Fruit fly (Drosophila melanogaster): Measurements from ENCODE around the gene Pde9.

The Pde9 gene

DNA sequence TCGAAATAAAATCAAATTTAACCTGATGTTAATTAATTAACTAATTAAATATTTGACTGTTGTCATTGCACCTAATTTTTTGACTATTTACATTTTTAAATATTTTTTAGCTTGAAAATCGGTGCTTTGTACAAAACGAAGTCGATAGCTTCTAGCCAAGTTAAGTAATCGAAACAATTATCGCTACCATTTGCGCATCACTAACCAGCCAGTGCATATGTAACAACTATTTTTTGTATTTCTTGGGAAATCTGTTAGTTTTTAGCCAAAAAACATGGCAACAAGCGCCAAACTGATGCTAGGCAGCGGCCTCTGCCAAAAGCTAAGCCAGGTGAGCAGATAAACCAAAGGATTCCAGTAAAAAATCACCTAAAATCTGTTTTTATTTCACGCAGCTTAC, 9.8 kb upstream of the Pde9 start, which contains the start of gene mRpL49:
Gene mRpL49 (plus strand): TSS at position 192 of the 400 bp plus-strand sequence.
- TF ChIP-seq cnc (optimal IDR thresholded peaks at IDR 0.05) (no peak), toe (GFP tag; optimal IDR thresholded peaks at IDR 0.05) (peak; percentile 14)

DNA sequence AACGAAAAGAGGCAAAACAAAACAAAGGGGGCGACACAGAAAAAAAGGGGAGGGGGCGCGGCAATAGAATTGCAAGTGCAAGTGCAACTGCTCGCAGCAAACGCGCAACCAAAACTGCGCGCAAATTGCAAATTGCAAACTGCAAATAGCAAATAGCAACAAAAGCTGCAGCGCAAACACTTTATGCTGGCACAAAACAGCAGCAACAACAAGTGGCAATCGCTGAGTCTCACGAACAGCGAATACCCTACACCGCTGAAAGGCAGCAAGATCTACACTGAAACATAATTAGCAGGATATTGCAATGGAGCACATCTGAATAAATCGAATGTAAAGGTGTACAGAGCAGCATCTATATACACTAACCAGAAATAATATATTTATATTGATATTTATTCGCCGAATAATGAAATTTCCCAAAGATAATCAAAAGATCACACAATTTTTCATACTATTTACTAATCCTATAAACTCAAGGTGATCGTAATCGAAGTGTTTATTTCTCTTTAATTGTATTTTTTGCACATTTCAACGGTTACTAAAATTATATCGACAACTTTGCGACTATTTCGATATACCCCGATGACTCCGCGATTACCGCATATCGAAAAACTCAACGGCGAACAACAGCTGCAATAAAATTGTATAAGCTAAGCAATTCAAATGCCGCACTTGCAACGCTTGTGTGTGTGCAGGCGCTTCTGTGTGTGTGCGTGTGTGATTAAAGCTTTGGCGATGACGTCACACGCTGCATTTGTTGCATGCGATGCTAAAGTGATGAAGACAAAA, 9.0 kb upstream of the Pde9 start, which contains the start of gene CG4404:
Gene CG4404 (minus strand): TSS at position 118 of the 789 bp plus-strand sequence.
- TF ChIP-seq cnc (optimal IDR thresholded peaks at IDR 0.05) (peak in 1 of 2 experiments; percentile 62), CG7045 (GFP tag; optimal IDR thresholded peaks at IDR 0.05) (no peak), tj (GFP tag; optimal IDR thresholded peaks at IDR 0.05) (peak; percentile 96), cic (GFP tag; optimal IDR thresholded peaks at IDR 0.05) (no peak), CG33017 (tag; optimal IDR thresholded peaks at IDR 0.05) (no peak), CG11617 (GFP tag; optimal IDR thresholded peaks at IDR 0.05) (peak; percentile 36), Hr96 (GFP tag; optimal IDR thresholded peaks at IDR 0.05) (no peak), pad (GFP tag; optimal IDR thresholded peaks at IDR 0.05) (no peak), toe (GFP tag; optimal IDR thresholded peaks at IDR 0.05) (peak; percentile 29), CG5204 (GFP tag; optimal IDR thresholded peaks at IDR 0.05) (no peak), Mnt (GFP tag; optimal IDR thresholded peaks at IDR 0.05) (no peak), CG14711 (tag; optimal IDR thresholded peaks at IDR 0.05) (no peak), CG7101 (tag; optimal IDR thresholded peaks at IDR 0.05) (peak; percentile 13), bab1 (GFP tag; optimal IDR thresholded peaks at IDR 0.05) (no peak), Clk (GFP tag; optimal IDR thresholded peaks at IDR 0.05) (no peak), ovo (GFP tag; optimal IDR thresholded peaks at IDR 0.05) (no peak), kay (GFP tag; ENCODE audit: borderline replicate concordance) (no peak), CG1620 (GFP tag; optimal IDR thresholded peaks at IDR 0.05) (peak; percentile 14), Crg-1 (GFP tag; optimal IDR thresholded peaks at IDR 0.05) (no peak), CG12768 (GFP tag; optimal IDR thresholded peaks at IDR 0.05) (no peak)

DNA sequence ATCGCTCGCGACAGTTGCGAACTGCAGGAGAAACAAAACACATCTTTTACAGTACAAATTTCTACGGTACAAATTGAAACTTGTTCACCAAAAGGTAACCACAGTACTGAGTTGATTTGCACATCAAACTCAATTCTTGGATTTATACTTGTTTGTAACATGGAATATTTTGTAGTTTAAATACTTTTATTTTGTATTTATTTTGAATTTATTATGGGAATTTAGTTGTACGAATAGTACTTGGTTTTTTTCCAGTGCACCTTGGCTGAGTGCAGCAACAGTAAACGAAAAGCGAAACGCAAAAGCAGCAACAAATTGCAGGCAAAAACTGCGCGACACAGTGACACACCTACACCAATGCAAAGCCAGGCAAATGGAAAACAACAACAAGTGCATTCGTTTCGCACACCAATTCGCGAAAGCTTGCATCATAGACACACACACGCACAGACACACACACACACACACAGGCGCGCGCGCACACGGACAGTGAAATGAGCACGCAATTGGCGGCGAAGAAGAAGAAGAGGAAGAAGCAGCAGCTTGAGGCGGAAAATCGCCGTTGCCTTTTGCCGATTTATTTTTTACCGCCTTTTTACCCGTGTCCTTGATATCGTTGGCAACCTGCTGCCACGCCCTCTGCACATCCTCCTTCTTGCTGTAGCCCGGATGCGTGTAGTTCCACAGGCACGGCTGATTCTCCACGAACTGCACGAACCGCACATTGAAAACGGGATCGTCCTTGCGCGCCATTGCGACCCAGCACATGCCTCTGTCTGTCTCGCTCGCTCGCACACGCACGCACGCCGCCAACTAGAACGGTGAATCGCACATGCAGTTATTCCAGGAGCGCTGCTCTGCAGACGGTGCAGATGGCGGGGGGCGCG, 8.1 kb upstream of the Pde9 start:
- TF ChIP-seq pad (GFP tag; optimal IDR thresholded peaks at IDR 0.05) (peak; percentile 49), Hr96 (GFP tag; optimal IDR thresholded peaks at IDR 0.05) (no peak), Mnt (GFP tag; optimal IDR thresholded peaks at IDR 0.05) (peak; percentile 91), kay (GFP tag; ENCODE audit: borderline replicate concordance) (no peak), CG7045 (GFP tag; optimal IDR thresholded peaks at IDR 0.05) (no peak), Crg-1 (GFP tag; optimal IDR thresholded peaks at IDR 0.05) (no peak), toe (GFP tag; optimal IDR thresholded peaks at IDR 0.05) (no peak), CG33017 (tag; optimal IDR thresholded peaks at IDR 0.05) (peak; percentile 33), tj (GFP tag; optimal IDR thresholded peaks at IDR 0.05) (no peak), bab1 (GFP tag; optimal IDR thresholded peaks at IDR 0.05) (peak; percentile 52), CG7101 (tag; optimal IDR thresholded peaks at IDR 0.05) (peak; percentile 60), Clk (GFP tag; optimal IDR thresholded peaks at IDR 0.05) (no peak), CG1620 (GFP tag; optimal IDR thresholded peaks at IDR 0.05) (no peak), cnc (optimal IDR thresholded peaks at IDR 0.05) (no peak), CG11617 (GFP tag; optimal IDR thresholded peaks at IDR 0.05) (no peak), ovo (GFP tag; optimal IDR thresholded peaks at IDR 0.05) (peak; percentile 97), cic (GFP tag; optimal IDR thresholded peaks at IDR 0.05) (peak; percentile 7), CG14711 (tag; optimal IDR thresholded peaks at IDR 0.05) (peak; percentile 46), CG5204 (GFP tag; optimal IDR thresholded peaks at IDR 0.05) (no peak), CG12768 (GFP tag; optimal IDR thresholded peaks at IDR 0.05) (no peak)

DNA sequence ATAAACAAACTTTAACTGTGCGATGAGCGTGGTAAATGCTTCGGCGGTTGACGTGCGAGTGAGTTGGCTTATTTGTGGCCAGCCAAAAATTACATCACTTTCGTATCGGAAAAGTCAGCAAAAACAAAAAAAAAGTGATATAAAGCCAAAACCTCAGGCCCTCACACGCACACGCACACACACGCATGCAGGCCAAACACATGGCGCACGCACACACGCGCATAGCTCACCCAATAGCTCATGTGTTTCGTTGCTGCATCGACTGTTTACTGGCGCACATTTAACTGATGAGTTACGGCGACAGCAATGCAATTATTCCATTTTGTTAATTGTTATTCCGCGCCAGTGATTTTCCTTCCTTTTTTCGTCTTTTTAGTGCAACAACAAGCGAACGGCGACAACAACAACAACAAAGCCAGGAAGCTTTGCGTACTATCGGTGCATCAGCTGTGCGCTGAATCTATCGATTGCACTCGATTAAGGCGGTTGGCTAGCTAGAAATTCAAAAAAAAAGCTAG, 6.0 kb upstream of the Pde9 start, which contains the start of gene Flad1:
Gene Flad1 (minus strand): TSS at position 418 of the 518 bp plus-strand sequence.
- TF ChIP-seq CG1620 (GFP tag; optimal IDR thresholded peaks at IDR 0.05): no peak
- peak; percentile 58 for TF ChIP-seq bab1 (GFP tag; optimal IDR thresholded peaks at IDR 0.05)
- no peak for TF ChIP-seq cnc (optimal IDR thresholded peaks at IDR 0.05)
- TF ChIP-seq CG11617 (GFP tag; optimal IDR thresholded peaks at IDR 0.05): peak; percentile 13
- TF ChIP-seq tj (GFP tag; optimal IDR thresholded peaks at IDR 0.05): peak; percentile 86
- TF ChIP-seq Mnt (GFP tag; optimal IDR thresholded peaks at IDR 0.05): peak; percentile 96
- peak; percentile 41 for TF ChIP-seq cic (GFP tag; optimal IDR thresholded peaks at IDR 0.05)
- TF ChIP-seq CG14711 (tag; optimal IDR thresholded peaks at IDR 0.05): no peak
- TF ChIP-seq CG12768 (GFP tag; optimal IDR thresholded peaks at IDR 0.05): peak; percentile 20
- peak; percentile 10 for TF ChIP-seq pad (GFP tag; optimal IDR thresholded peaks at IDR 0.05)

DNA sequence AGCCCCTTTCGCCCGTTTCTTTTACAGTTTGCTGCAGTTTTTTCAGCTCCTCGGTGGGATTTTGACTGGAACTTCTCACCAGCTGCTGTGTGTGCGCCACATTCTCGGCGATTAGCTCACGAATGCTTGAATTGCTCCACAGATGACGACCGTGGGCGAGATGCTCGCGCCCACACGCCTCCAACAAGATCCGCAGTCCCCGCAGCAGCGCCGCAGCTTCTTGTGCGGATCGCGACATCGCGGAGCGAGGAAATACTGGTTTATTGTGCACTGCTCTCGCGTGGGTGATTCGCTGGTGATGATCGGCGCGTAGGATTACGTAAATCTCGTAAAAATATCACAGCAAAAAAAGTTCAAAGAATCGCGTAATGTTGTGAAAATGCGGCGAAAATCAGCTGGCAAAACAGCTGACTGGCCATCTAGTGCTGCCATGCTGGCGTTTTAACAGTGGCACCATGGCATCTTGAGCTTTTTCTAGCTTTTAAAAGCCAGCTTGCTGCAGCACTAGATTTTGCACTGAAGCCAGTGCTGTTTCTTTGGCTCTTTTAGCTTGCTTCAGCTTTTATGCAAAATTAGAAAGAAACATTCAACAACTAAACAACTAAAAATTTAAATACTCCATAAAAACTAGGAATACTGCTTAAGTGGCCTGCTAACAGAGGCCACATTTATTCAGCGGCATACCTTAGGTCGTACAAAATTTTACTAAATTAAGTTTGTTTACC, 3.8 kb upstream of the Pde9 start, which contains the start of gene Coq8:
Gene Coq8 (minus strand): TSS at position 397 of the 725 bp plus-strand sequence.
- TF ChIP-seq pad (GFP tag; optimal IDR thresholded peaks at IDR 0.05): no peak
- peak; percentile 18 for TF ChIP-seq tj (GFP tag; optimal IDR thresholded peaks at IDR 0.05)
- no peak for TF ChIP-seq cic (GFP tag; optimal IDR thresholded peaks at IDR 0.05)
- TF ChIP-seq bab1 (GFP tag; optimal IDR thresholded peaks at IDR 0.05): peak; percentile 55

Measured in whole organism, adult.